Fruit fly (Drosophila melanogaster): Measurements from ENCODE around the gene CG1271.

Gene CG1271

DNA sequence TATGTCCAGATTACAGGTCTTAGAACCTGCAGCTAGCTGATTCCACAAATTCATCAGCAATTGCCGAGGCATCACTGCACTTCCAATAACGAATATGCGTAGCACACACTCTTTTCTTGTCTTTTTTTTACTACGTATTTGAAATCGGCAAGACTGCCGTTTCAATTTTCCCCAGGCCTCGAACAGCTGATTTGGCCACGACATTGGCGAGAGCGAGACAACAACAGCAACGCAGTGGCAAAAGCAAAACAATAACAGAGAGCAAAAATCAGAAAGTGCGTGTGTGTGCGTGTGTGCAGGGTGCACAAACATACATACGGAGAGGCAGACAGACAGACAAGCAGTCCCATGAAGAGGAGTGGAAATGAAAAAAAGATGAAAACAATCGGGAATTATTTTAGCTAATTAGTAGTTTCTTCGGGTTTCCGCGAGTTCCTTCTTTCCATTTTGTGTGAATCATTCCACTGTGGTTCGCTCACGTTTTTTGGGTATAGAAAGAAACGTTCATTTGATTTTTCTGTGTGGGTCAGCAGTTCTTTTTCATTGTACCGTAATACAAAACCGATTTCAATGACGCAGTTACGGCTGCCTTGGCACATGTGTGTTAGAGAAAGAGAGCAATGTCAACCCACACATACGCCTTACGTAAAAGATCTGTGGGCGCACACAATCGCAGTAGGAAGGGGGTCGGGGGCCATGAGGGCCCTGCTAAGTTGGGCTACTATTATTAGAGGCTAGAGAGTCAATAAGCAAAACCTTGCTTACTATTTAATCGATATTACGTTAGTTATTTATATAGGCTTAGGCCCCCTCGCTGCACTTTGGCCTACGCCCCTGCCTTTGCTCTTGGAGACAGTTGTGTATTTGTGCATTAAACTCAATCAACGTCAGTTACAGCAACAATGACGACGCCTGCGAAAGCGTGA lies 8.0 kb downstream of the CG1271 start (continued):
- TF ChIP-seq Doc2 (GFP tag; IDR thresholded peaks at IDR 0.05) (peak; percentile 98), CG17359 (tag; optimal IDR thresholded peaks at IDR 0.05) (peak; percentile 99), Dek (tag; optimal IDR thresholded peaks at IDR 0.05) (peak; percentile 97), CG13296 (GFP tag; optimal IDR thresholded peaks at IDR 0.05) (peak; percentile 97), dm (GFP tag; optimal IDR thresholded peaks at IDR 0.05) (peak; percentile 97), CG15514 (GFP tag; optimal IDR thresholded peaks at IDR 0.05) (peak; percentile 95), CG3995 (GFP tag; optimal IDR thresholded peaks at IDR 0.05) (peak; percentile 86), CG12219 (GFP tag; optimal IDR thresholded peaks at IDR 0.05) (peak; percentile 98), Sox100B (GFP tag; optimal IDR thresholded peaks at IDR 0.05) (peak; percentile 95), pho (GFP tag; optimal IDR thresholded peaks at IDR 0.05) (peak; percentile 99), lov (optimal IDR thresholded peaks at IDR 0.05) (no peak), lov (GFP tag; IDR thresholded peaks at IDR 0.05) (peak; percentile 99), CG18011 (GFP tag; optimal IDR thresholded peaks at IDR 0.05) (peak; percentile 91), gfzf (GFP tag; optimal IDR thresholded peaks at IDR 0.05) (peak; percentile 14), CG1647 (GFP tag; optimal IDR thresholded peaks at IDR 0.05) (peak; percentile 98), jigr1 (GFP tag; IDR thresholded peaks at IDR 0.05) (peak; percentile 99), en (GFP tag; optimal IDR thresholded peaks at IDR 0.05) (peak; percentile 97), lmd (GFP tag; IDR thresholded peaks at IDR 0.05) (peak; percentile 99), CG12659 (GFP tag; optimal IDR thresholded peaks at IDR 0.05) (peak; percentile 99), CG10654 (GFP tag; optimal IDR thresholded peaks at IDR 0.05) (peak; percentile 98), shn (GFP tag; optimal IDR thresholded peaks at IDR 0.05) (peak; percentile 98), CG9215 (GFP tag; IDR thresholded peaks at IDR 0.05) (peak; percentile 98), odd (GFP tag; optimal IDR thresholded peaks at IDR 0.05) (peak; percentile 94), CG2116 (GFP tag; optimal IDR thresholded peaks at IDR 0.05) (peak; percentile 80), B-H1 (GFP tag; IDR thresholded peaks at IDR 0.05) (peak; percentile 99), onecut (GFP tag; IDR thresholded peaks at IDR 0.05) (peak; percentile 97), vnd (GFP tag; IDR thresholded peaks at IDR 0.05; ENCODE audit: partially characterized antibody) (no peak), CTCF (GFP tag; optimal IDR thresholded peaks at IDR 0.05) (peak; percentile 65), CG13624 (GFP tag; optimal IDR thresholded peaks at IDR 0.05) (peak; percentile 99), CG34224 (GFP tag; IDR thresholded peaks at IDR 0.05; ENCODE audit: partially characterized antibody) (0 out of 3 replicates have a peak, but pooled peaks have one; percentile 12), CG12942 (GFP tag; optimal IDR thresholded peaks at IDR 0.05) (peak; percentile 98), her (GFP tag; optimal IDR thresholded peaks at IDR 0.05) (peak; percentile 97), CG2129 (GFP tag; IDR thresholded peaks at IDR 0.05; ENCODE audit: partially characterized antibody) (no peak), tll (GFP tag; optimal IDR thresholded peaks at IDR 0.05) (peak in 1 of 2 experiments; percentile 32), CG33213 (GFP tag; optimal IDR thresholded peaks at IDR 0.05) (peak; percentile 99), scrt (GFP tag; optimal IDR thresholded peaks at IDR 0.05) (peak; percentile 95), CG8478 (optimal IDR thresholded peaks at IDR 0.05) (no peak), Tbp (GFP tag; optimal IDR thresholded peaks at IDR 0.05) (no peak), CG10979 (tag; optimal IDR thresholded peaks at IDR 0.05) (peak; percentile 95), CG10321 (GFP tag; IDR thresholded peaks at IDR 0.05) (peak; percentile 96), mld (GFP tag; IDR thresholded peaks at IDR 0.05; ENCODE audit: partially characterized antibody) (no peak), CG14860 (GFP tag; IDR thresholded peaks at IDR 0.05; ENCODE audit: partially characterized antibody) (no peak), CG18476 (GFP tag; optimal IDR thresholded peaks at IDR 0.05) (peak; percentile 97), CG8089 (GFP tag; optimal IDR thresholded peaks at IDR 0.05) (peak; percentile 98), Ets65A (GFP tag) (peak; percentile 100), hb (GFP tag; IDR thresholded peaks at IDR 0.05; ENCODE audit: partially characterized antibody) (no peak), CG10959 (GFP tag; IDR thresholded peaks at IDR 0.05) (peak; percentile 98), da (GFP tag; optimal IDR thresholded peaks at IDR 0.05) (peak; percentile 95), CG11093 (GFP tag; IDR thresholded peaks at IDR 0.05) (peak; percentile 99)
